Fruit fly (Drosophila melanogaster) whole organism, embryonic: ENCODE results near the gene CG18747.

Source experiments
- Atf6 ChIP-seq: fragments of 200-800 bp; sonication (Bioruptor generic); IDR thresholded peaks from 2 replicates; pipeline ENCODE4 v1.3.6; 2022; ENCODE audit warnings: missing biosample characterization, missing genetic modification characterization
- B-H2 ChIP-seq: fragments of 200-800 bp; sonication (Bioruptor generic); optimal IDR thresholded peaks from 2 replicates; lab custom pipeline; 2018; ENCODE audit warnings: missing biosample characterization, mild to moderate bottlenecking, missing genetic modification characterization
- Bteb2 ChIP-seq: fragments of 200-800 bp; sonication (Bioruptor generic); optimal IDR thresholded peaks from 2 replicates; lab custom pipeline; 2016; ENCODE audit warnings: missing biosample characterization, missing genetic modification characterization
- CG10959 ChIP-seq: fragments of 200-800 bp; sonication (Bioruptor generic); IDR thresholded peaks from 2 replicates; pipeline ENCODE4 v1.3.6; 2022; ENCODE audit warnings: missing biosample characterization, missing genetic modification characterization
- CG13287 ChIP-seq: fragments of 200-800 bp; sonication (Bioruptor generic); IDR thresholded peaks from 2 replicates; pipeline ENCODE4 v1.3.6; 2022; ENCODE audit warnings: missing biosample characterization, missing genetic modification characterization; ENCODE audit not compliant: partially characterized antibody
- CG13894 ChIP-seq: fragments of 200-800 bp; sonication (Bioruptor generic); optimal IDR thresholded peaks from 3 replicates; lab custom pipeline; 2018; ENCODE audit warnings: missing biosample characterization, mild to moderate bottlenecking, missing genetic modification characterization, moderate library complexity
- CG18476 ChIP-seq: fragments of 200-800 bp; sonication (Bioruptor generic); optimal IDR thresholded peaks from 2 replicates; lab custom pipeline; 2016; ENCODE audit warnings: missing biosample characterization, mild to moderate bottlenecking, missing genetic modification characterization
- CG2678 ChIP-seq: fragments of 200-800 bp; sonication (Bioruptor generic); optimal IDR thresholded peaks from 3 replicates; lab custom pipeline; 2019; ENCODE audit warnings: missing biosample characterization, mild to moderate bottlenecking, missing genetic modification characterization, moderate library complexity
- CG30020 ChIP-seq: fragments of 200-800 bp; optimal IDR thresholded peaks from 2 replicates; lab custom pipeline; 2019; ENCODE audit warnings: missing biosample characterization, mild to moderate bottlenecking, missing genetic modification characterization, moderate library complexity
- CG32767 ChIP-seq: fragments of 200-800 bp; sonication (Bioruptor generic); IDR thresholded peaks from 2 replicates; pipeline ENCODE4 v1.3.6; 2022; ENCODE audit warnings: missing biosample characterization, missing genetic modification characterization
- CG34422 ChIP-seq: fragments of 200-800 bp; sonication (Bioruptor generic); IDR thresholded peaks from 3 replicates; pipeline ENCODE4 v1.3.6; 2022; ENCODE audit warnings: missing biosample characterization, missing genetic modification characterization
- CG4404 ChIP-seq: fragments of 200-800 bp; sonication (Bioruptor generic); IDR thresholded peaks from 2 replicates; pipeline ENCODE4 v1.3.6; 2022; ENCODE audit warnings: missing biosample characterization, missing genetic modification characterization
- CG4617 ChIP-seq: fragments of 200-800 bp; sonication (Bioruptor generic); optimal IDR thresholded peaks from 3 replicates; lab custom pipeline; 2016; ENCODE audit warnings: missing biosample characterization, missing genetic modification characterization, borderline replicate concordance
- CG6813 ChIP-seq: fragments of 200-800 bp; sonication (Bioruptor generic); optimal IDR thresholded peaks from 2 replicates; lab custom pipeline; 2017; ENCODE audit warnings: missing biosample characterization, missing genetic modification characterization, mild to moderate bottlenecking, moderate library complexity, missing genetic modification reagents
- CG7928 ChIP-seq: fragments of 200-800 bp; sonication (Bioruptor generic); optimal IDR thresholded peaks from 2 replicates; lab custom pipeline; 2017; ENCODE audit warnings: missing biosample characterization, mild to moderate bottlenecking, missing genetic modification characterization
- CG9437 ChIP-seq: fragments of 200-800 bp; sonication (Bioruptor generic); optimal IDR thresholded peaks from 2 replicates; lab custom pipeline; 2018; ENCODE audit warnings: missing biosample characterization, mild to moderate bottlenecking, missing genetic modification characterization
- Chrac-16 ChIP-seq: fragments of 200-800 bp; sonication (Bioruptor generic); optimal IDR thresholded peaks from 3 replicates; lab custom pipeline; 2016; ENCODE audit warnings: missing biosample characterization, missing genetic modification characterization
- Deaf1 ChIP-seq: fragments of 200-800 bp; optimal IDR thresholded peaks from 3 replicates; lab custom pipeline; 2019; ENCODE audit warnings: missing biosample characterization, mild to moderate bottlenecking, missing genetic modification characterization, moderate library complexity
- GATAe ChIP-seq: fragments of 200-800 bp; sonication (Bioruptor generic); conservative IDR thresholded peaks from 2 replicates; pipeline ENCODE4 v1.3.6; 2022; ENCODE audit warnings: missing biosample characterization, missing genetic modification characterization
- Hr51 ChIP-seq, 2 experiments: fragments of 200-800 bp; sonication (Bioruptor generic); optimal IDR thresholded peaks; 2 replicates in 1 of 2; 3 replicates in 1 of 2; lab custom pipeline; 2016 to 2018; ENCODE audit warnings: missing biosample characterization in 2 of 2, missing genetic modification characterization in 2 of 2, mild to moderate bottlenecking in 1 of 2, moderate library complexity in 1 of 2
- Meics ChIP-seq: fragments of 200-800 bp; sonication (Bioruptor generic); optimal IDR thresholded peaks from 2 replicates; lab custom pipeline; 2017; ENCODE audit warnings: missing biosample characterization, mild to moderate bottlenecking, missing genetic modification characterization
- Rfx ChIP-seq: fragments of 200-800 bp; sonication (Bioruptor generic); IDR thresholded peaks from 2 replicates; pipeline ENCODE4 v1.3.6; 2022; ENCODE audit warnings: missing biosample characterization, missing genetic modification characterization
- Trl ChIP-seq, 3 experiments: fragments of >200 bp in 2 of 3; fragments of 200-800 bp in 1 of 3; sonication (Bioruptor generic) in 1 of 3; optimal IDR thresholded peaks; 2 replicates in 1 of 3; 3 replicates in 2 of 3; lab custom pipeline; 2016 to 2017; ENCODE audit warnings: missing biosample characterization in 1 of 3, missing genetic modification characterization in 1 of 3
- bigmax ChIP-seq: fragments of 200-800 bp; sonication (Bioruptor generic); optimal IDR thresholded peaks from 2 replicates; lab custom pipeline; 2018; ENCODE audit warnings: missing biosample characterization, mild to moderate bottlenecking, missing genetic modification characterization
- cas ChIP-seq: fragments of 200-800 bp; sonication (Bioruptor generic); IDR thresholded peaks from 2 replicates; pipeline ENCODE4 v1.3.6; 2022; ENCODE audit warnings: missing biosample characterization, missing genetic modification characterization
- dmrt99B ChIP-seq: fragments of 200-800 bp; sonication (Bioruptor generic); optimal IDR thresholded peaks from 2 replicates; lab custom pipeline; 2018; ENCODE audit warnings: missing biosample characterization, mild to moderate bottlenecking, missing genetic modification characterization, moderate library complexity
- fd64A ChIP-seq: fragments of 200-800 bp; sonication (Bioruptor generic); optimal IDR thresholded peaks from 3 replicates; lab custom pipeline; 2018; ENCODE audit warnings: missing biosample characterization, mild to moderate bottlenecking, missing genetic modification characterization
- gem ChIP-seq: fragments of 200-800 bp; sonication (Bioruptor generic); optimal IDR thresholded peaks from 2 replicates; lab custom pipeline; 2019; ENCODE audit warnings: missing biosample characterization, mild to moderate bottlenecking, missing genetic modification characterization, moderate library complexity
- lbe ChIP-seq: fragments of 200-800 bp; sonication (Bioruptor generic); optimal IDR thresholded peaks from 2 replicates; lab custom pipeline; 2016; ENCODE audit warnings: missing biosample characterization, mild to moderate bottlenecking, missing genetic modification characterization
- mam ChIP-seq: fragments of 200-800 bp; sonication (Bioruptor generic); optimal IDR thresholded peaks from 3 replicates; lab custom pipeline; 2016; ENCODE audit warnings: missing biosample characterization, missing genetic modification characterization
- org-1 ChIP-seq: fragments of 200-800 bp; sonication (Bioruptor generic); optimal IDR thresholded peaks from 2 replicates; lab custom pipeline; 2017; ENCODE audit warnings: missing biosample characterization, missing genetic modification characterization
- psq ChIP-seq: fragments of 200-800 bp; sonication (Bioruptor generic); optimal IDR thresholded peaks from 2 replicates; lab custom pipeline; 2017; ENCODE audit warnings: missing biosample characterization, missing genetic modification characterization

Gene CG18747

dm6 chr3R:7813981-7814529, 30.8 kb upstream of the CG18747 start, which contains the start of gene CG34384 (continued):
- TF ChIP-seq gem (tag; lab: Kevin White, UChicago): peak; percentile 65
- TF ChIP-seq CG10959 (GFP tag; lab: Robert Waterston, UW): no peak
- no peak for TF ChIP-seq lbe (GFP tag; lab: Kevin White, UChicago)
- peak; percentile 45 for TF ChIP-seq CG13894 (tag; lab: Kevin White, UChicago)
- TF ChIP-seq Hr51 (GFP tag; optimal IDR thresholded peaks at IDR 0.05; lab: Kevin White, UChicago): peak; percentile 6 to 49
- TF ChIP-seq GATAe: no peak
- TF ChIP-seq CG32767 (GFP tag; lab: Robert Waterston, UW): no peak
- peak; percentile 50 for TF ChIP-seq CG6813 (GFP tag; lab: Kevin White, UChicago)
- peak; percentile 29; the same call in 1 of the 2 replicates for TF ChIP-seq Rfx (GFP tag; lab: Robert Waterston, UW)
- no peak for TF ChIP-seq fd64A (GFP tag; lab: Kevin White, UChicago)
- TF ChIP-seq CG34422 (GFP tag; lab: Robert Waterston, UW): 0 out of 3 replicates have a peak, but pooled peaks have one; percentile 25
- peak; percentile 20 for TF ChIP-seq CG30020 (tag; lab: Kevin White, UChicago)
- no peak for TF ChIP-seq bigmax (GFP tag; lab: Kevin White, UChicago)
- peak; percentile 83 for TF ChIP-seq Meics (GFP tag; lab: Kevin White, UChicago)
- TF ChIP-seq B-H2: peak; percentile 5
- peak; percentile 84 for TF ChIP-seq CG2678 (tag; lab: Kevin White, UChicago)
- 0 out of 2 replicates have a peak, but pooled peaks have one; percentile 32 for TF ChIP-seq Atf6 (GFP tag; lab: Robert Waterston, UW)
- TF ChIP-seq CG4617 (GFP tag; lab: Kevin White, UChicago): no peak
- TF ChIP-seq Bteb2 (GFP tag; lab: Kevin White, UChicago): peak; percentile 27
- peak; percentile 40 for TF ChIP-seq CG9437 (GFP tag; lab: Kevin White, UChicago)
- peak; percentile 42 for TF ChIP-seq CG18476
- TF ChIP-seq mam: peak; percentile 52
- peak; percentile 70 for TF ChIP-seq dmrt99B (tag; lab: Kevin White, UChicago)
- peak; percentile 72 for TF ChIP-seq org-1 (GFP tag; lab: Kevin White, UChicago)

DNA sequence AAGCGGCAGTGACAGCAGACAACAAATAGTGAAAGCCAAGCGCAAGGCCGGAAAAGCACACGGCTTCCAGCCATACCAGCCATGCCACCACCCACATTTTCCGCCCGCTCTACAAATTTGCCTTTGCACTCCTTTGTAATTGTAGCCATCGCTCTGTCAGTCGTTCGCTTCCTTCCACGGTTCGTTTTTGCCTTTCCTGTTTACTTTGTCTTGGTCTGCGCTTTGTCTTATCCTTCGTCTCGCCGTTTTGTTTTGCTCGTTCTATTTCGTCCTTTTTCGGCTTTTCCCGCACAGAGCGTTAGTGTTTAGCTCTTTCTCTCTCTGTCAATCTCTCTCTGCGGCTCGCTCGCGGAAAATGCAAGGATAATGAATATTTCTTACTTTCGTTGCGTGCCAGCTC, 30.3 kb upstream of the CG18747 start:
- TF ChIP-seq Deaf1 (tag; lab: Kevin White, UChicago) (peak; percentile 48), CG4404 (GFP tag; lab: Robert Waterston, UW) (no peak), Trl (optimal IDR thresholded peaks at IDR 0.05; lab: Kevin White, UChicago) (peak; percentile 33 to 48), Trl (GFP tag; optimal IDR thresholded peaks at IDR 0.05; lab: Kevin White, UChicago) (no peak), psq (peak; percentile 73)
- TF ChIP-seq, all 482 proteins: peak for 3

DNA sequence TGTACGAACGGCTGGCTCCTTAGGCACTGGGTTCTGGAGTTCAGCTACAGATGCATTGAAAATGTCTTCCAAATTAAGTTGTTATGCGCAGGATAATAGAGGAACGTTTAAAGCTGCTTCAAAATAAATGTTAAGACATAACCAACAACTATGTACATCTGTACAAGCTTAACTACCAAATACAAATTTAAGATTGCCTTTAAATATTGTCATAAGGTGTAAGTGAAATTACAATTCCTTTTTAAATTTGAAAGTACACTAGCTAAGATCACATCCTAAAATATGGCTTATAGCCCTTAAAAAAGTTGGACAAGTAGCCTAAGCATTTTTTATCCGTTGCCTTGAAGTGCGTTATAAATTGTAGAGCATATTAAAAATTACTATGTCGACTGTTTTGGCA, 28.3 kb upstream of the CG18747 start, which contains the start of gene CG31473:
TSS of gene CG31473 (plus strand) at position 301 of the 400 bp plus-strand sequence.
- no peak for TF ChIP-seq org-1 (GFP tag; lab: Kevin White, UChicago)
- TF ChIP-seq cas (GFP tag; lab: Robert Waterston, UW): no peak
- TF ChIP-seq Chrac-16: no peak
- no peak for TF ChIP-seq gem (tag; lab: Kevin White, UChicago)
- no peak for TF ChIP-seq CG7928 (GFP tag; lab: Kevin White, UChicago)
- no peak for TF ChIP-seq CG13287 (GFP tag; lab: Robert Waterston, UW)
- TF ChIP-seq Trl (optimal IDR thresholded peaks at IDR 0.05; lab: Kevin White, UChicago): no peak
- TF ChIP-seq Trl (GFP tag; optimal IDR thresholded peaks at IDR 0.05; lab: Kevin White, UChicago): no peak
- TF ChIP-seq, all 482 proteins: peak for 0
